Fruit fly (Drosophila melanogaster) S2 (cell line): Measurements from ENCODE around the gene zetaCOP.

ENCODE experiments used
- CG8478 ChIP-seq: fragments of >200 bp; optimal IDR thresholded peaks from 2 replicates; lab custom pipeline; 2018
- CTCF ChIP-seq, 2 experiments: fragments of >200 bp; optimal IDR thresholded peaks; 2 replicates each; lab custom pipeline; 2018

zetaCOP gene

DNA sequence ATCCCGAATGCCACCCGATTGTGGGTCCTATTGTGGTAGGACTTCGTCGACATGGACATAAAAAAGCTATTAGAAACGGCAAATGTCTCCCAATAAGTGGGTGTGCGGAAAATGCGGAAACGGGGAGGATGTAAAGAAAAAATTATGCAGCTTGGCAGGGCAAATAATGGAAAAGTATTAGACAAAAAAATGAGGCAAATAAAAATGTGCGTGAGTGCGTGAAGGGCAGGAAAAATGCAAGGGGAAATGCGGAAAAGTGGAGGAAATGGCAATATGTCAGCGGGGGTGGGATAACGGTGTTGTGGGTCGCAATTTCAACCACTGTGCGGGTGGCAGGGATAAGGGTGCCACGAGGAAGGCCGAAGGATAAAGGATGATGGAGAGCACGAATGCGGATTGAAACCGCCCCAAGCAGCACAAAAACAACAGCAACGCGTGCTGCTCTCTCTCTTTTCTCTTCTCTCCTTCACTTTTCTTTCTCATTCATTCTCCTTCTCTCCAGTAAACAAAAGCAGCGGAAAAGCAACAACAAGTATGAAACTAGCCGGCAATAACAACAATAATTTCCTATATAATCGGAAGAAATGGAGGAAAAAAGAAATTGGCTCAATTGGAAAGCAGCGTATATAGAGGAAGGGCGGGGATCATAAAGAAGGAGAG, 27.9 kb downstream of the zetaCOP start:
- TF ChIP-seq CG8478 (lab: Kevin White, UChicago) = no peak
- TF ChIP-seq CTCF (optimal IDR thresholded peaks at IDR 0.05; lab: Kevin White, UChicago) = no peak

DNA sequence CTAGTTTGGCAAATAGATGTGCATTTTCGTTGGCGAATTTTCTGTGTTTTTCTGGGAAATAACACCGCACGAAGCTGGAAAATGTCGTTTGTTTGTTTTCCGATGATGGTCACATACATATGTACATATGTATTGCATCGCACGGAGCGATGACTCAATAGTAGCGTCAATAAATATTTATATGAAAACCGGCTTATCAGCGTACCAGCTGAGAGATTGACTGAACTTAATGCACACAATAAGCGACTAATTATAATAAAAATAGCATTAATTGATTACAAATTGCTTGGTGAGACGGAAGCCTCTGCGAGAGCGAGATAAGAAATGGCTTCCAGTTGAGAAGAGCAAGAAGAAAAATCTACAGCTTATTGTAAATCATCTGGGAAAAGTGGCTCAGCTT, 28.9 kb downstream of the zetaCOP start:
- TF ChIP-seq CG8478 (lab: Kevin White, UChicago) (no peak), CTCF (optimal IDR thresholded peaks at IDR 0.05; lab: Kevin White, UChicago) (no peak)

DNA sequence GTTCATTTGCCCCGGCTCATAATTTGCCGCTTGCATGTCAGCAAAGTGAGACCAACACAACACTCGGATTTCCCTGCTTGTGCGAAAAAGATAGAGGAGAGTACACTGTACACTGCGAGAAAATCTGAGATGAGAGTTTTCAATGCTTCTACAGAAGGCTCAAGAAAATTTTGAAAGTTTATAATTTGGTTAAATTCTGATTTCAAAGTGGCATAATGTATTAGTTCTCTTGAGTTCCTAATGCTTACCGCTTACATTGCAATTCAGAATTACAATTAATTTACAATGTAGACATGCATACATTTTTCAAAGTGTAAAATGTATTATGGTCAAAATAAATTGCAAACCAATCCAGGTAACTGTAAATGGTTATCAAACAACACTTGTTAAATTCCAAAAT, 30.4 kb downstream of the zetaCOP start:
- no peak for TF ChIP-seq CG8478 (lab: Kevin White, UChicago)

DNA sequence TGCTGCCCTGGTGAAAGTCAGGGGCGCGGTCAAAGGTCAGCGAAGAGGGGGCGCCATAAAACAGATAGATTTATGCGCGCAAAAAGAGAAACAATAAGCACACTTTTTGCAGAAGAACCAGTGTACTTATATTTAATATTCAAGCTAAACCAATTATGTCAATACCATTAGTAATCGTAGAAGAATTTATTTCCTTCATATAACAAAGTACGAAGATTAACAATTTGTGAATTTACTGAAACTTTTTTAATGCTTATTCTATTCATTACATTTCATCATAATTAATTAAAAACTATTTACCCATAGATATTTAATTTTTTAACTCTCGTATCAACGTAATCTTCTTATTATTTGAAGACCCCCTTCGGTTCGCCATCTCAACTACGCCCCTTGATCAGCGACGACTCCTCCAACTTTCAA, 31.3 kb downstream of the zetaCOP start:
- TF ChIP-seq CTCF (optimal IDR thresholded peaks at IDR 0.05; lab: Kevin White, UChicago) (no peak), CG8478 (lab: Kevin White, UChicago) (no peak)

DNA sequence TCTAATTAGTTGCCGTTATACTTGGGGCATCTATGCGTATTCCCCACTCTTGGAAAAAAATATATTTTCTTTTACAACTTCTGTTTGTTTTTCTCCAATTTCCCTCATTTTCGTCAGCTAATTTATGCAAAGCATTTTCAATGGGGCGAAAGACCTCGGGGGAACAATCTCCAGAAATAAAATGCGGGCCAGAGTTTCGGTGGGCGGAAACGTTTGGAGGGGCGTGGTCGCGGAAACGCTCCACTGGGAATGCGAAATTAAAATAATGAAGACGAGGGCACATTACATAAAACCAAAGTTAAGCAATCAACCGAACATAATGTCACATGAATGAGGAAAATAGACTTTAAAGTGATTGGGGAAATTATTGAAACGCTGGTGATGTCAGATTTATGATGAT, 32.3 kb downstream of the zetaCOP start:
- TF ChIP-seq CG8478 (lab: Kevin White, UChicago) = no peak

DNA sequence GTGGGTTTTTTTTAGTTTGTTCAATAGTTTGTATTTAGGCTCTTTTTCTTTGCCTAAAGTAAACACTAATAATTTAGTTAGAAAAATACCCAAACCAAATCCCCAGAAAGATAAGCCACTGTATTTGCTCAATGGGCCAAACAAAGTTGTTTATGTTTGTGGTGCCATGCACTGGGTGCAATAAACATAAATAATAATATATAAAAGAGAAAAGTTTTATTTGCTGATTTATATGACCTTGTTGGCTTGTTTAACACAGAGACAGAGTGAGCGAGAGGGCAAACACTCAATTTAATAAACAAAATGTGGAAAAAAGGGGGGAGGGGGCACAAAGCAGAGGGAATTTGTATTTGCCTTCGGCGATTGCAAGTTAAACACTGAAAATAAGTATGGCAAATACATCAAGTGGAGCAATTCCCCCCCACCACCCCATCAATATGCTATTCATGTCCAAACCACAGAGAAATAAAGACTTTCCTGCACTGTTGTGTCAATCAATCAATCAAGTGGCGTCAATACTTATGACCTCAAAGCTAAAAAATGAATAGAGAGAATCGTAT, 32.8 kb downstream of the zetaCOP start:
- TF ChIP-seq CG8478 (lab: Kevin White, UChicago) (no peak), CTCF (optimal IDR thresholded peaks at IDR 0.05; lab: Kevin White, UChicago) (no peak)

DNA sequence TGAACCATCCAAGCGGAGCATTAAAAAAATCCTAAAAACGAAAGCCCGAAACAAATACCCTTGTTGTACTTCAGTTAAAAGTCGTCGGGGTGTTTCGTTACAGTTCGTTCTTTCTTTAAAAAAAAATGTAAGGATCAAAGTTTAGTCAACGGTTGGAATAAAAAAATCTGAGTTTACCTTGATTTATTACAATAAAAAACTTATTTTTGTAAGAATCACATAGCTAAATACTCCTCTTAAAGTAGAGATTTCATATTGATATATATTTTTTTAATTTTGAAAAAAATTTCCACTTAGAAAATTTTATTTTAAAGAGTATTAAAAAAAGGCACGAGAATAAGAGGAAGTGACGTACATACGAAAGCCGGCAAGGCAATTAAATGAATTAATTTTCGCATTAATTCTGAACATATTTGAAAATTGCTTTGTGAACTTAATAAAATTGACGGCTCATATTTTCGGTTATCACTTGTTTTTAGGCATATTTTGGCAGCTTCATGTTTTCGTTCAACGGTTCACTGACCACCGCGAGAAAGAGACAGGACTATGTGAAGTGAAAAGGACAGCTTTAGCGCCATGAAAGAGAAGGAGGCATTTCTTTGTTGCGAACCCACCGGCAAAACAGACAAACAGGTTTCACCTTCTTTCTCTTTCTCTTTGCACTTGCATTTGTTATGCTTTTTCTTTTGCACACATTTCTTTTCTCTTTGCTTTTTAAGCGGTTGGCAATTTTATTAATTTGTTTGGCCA, 34.5 kb downstream of the zetaCOP start:
- TF ChIP-seq CTCF (optimal IDR thresholded peaks at IDR 0.05; lab: Kevin White, UChicago) (no peak), CG8478 (lab: Kevin White, UChicago) (no peak)

DNA sequence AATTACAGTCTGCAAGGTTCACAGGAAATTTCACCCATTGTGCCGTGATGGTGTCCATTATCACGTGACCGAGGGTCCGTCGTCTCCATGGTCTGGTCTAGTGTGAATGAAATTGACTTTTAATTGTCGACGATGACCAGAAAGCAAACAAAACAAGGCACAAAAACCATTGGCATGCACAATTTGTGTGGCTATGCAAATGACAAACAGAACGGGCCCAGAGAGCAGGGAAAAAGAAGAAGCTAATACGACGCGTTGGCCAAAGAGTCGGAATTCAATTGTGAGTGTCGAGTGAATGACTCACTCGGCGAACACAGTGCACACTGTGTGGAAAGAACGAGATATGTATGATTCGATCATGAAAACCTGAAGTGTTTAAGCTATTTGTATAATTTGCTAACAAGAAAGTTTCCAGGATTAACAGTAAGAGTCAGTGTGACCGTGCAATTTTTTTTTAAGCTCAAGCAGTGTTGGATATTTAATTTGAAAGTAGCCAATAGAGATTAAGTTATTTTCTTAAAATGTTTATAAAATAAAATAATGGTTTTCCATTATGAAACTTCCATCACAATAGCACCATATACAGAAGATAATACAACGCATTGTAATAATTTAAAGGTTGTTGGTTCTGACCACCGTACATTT, 37.7 kb downstream of the zetaCOP start:
- no peak for TF ChIP-seq CTCF (optimal IDR thresholded peaks at IDR 0.05; lab: Kevin White, UChicago)
- TF ChIP-seq CG8478 (lab: Kevin White, UChicago) = no peak

DNA sequence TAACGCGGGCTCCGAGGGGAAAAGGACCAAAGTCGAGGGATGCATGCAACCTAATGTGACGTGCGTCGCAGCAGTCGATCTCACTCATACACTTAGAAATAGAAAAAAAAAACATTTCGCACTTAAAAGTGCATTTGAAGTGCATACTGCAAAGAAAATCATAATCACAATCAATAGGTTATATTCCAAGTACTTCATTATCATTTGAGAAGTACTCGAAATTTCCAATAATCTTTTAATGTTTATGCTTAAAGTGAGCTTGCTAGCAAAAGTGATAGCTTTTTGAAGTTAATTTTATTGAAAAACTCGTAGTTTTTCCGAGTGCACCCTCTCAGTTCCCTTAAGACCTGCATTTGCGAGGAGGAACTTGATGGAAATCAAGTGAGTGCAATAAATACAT, 38.8 kb downstream of the zetaCOP start:
- TF ChIP-seq CTCF (optimal IDR thresholded peaks at IDR 0.05; lab: Kevin White, UChicago) (no peak), CG8478 (lab: Kevin White, UChicago) (no peak)

DNA sequence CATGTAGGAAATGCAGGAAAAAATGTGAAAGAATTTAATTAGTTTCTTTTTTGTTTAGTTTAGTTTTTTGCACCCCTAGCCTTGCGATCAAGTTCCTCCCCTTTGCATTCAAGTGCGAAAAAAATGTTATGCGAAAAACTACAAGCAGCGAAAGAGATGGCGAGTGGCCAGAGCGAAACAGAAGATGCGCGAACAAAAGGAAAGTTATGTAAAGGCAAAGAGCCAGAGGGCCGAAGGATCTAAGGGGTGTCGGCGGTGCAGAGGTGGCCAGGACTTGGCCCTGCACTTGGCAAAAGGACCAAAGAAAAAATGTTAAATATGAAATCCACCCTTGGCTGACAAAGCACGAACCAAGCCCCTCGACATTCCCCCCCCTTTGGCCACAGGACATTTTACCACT, 39.3 kb downstream of the zetaCOP start:
- TF ChIP-seq CTCF (optimal IDR thresholded peaks at IDR 0.05; lab: Kevin White, UChicago) (no peak), CG8478 (lab: Kevin White, UChicago) (no peak)

DNA sequence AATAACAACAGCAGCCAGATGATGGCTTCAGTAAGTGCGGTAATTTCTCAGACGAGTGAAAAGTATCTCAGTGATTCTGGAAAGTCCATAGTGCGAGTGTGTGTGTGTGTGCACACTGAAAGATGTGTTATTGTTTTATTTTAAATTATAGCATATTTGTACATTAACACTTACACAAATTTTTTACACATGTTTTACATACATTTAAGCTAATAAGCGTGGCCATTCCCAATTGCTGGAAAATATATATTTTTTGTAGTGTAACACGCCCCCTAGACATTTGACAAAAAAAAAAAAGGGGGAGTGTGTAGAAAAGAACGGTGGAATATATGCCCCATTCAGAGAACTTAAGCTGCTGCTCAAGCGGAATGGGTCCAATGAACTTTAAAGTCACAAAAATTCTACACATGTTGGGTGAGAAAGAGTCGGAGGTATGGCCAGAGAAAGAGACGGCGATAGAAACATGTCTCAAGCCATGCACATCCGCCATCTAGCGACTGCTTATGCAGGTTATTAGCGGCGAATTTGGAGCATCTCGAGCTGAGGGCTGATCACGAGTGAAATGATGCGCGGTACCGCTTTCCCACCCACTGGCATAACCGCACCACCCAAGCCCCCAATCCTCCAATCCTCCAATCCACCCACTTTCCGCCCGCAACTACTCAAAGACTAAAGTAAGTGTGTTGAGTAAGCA, 41.4 kb downstream of the zetaCOP start:
- TF ChIP-seq CTCF (optimal IDR thresholded peaks at IDR 0.05; lab: Kevin White, UChicago) (peak; percentile 70 to 73), CG8478 (lab: Kevin White, UChicago) (no peak)

DNA sequence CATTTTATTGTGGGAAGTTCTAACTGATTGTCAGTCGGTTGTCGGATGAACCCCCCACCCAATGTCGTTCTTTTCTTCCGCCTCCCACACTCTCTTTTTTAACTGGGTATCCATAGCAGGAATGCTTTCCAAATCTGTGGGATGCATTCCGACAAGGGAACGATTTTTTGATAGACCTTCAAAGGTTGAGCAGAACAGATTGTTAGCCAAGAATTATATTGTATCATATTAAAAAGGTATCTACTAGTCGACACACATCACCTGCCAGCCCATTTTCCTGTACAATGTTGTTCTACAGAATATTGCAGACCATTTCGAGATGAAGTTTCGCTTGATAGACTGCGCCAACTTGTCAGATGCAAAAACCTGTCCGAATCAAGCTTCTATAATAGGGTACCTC, 43.6 kb downstream of the zetaCOP start:
- TF ChIP-seq CG8478 (lab: Kevin White, UChicago) (no peak), CTCF (optimal IDR thresholded peaks at IDR 0.05; lab: Kevin White, UChicago) (no peak)

DNA sequence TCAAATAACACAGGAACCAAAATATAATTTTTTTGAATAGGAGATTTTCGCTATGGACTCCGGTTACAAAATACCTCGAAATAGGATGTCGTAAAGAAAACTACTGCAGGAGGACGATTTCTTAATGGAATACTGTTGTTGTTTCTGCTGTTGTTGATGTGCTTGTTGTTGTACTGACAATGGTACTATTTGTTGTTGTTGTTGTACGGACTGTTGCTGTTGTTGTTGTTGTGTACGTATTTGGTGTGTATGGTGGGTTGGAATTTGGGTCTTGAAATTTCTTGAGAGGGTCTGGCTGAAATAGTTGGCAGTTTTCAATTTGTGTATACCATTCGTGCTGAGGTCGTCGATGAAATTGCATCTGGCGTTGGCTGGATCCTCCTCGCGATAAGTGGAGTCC, 47.2 kb downstream of the zetaCOP start:
- TF ChIP-seq CTCF (optimal IDR thresholded peaks at IDR 0.05; lab: Kevin White, UChicago) = no peak
- TF ChIP-seq CG8478 (lab: Kevin White, UChicago) = no peak
